Worm (Caenorhabditis elegans) whole organism, mixed stage, embryonic: ENCODE results near the gene klp-19.
A peak's percentile ranks its signal among the peaks of the same experiment; 100 is the strongest.

ENCODE experiments used
- M03D4.4 ChIP-seq: sonication (generic microtip); optimal IDR thresholded peaks from 2 replicates; lab custom pipeline; 2017; ENCODE audit warnings: mild to moderate bottlenecking, missing genetic modification characterization, missing compliant biosample characterization
- blmp-1 ChIP-seq: fragments of 150-350 bp; optimal IDR thresholded peaks from 2 replicates; lab custom pipeline; 2014; ENCODE audit warnings: missing biosample characterization, missing genetic modification characterization
- ceh-39 ChIP-seq: fragments of 150-350 bp; optimal IDR thresholded peaks from 2 replicates; lab custom pipeline; 2014; ENCODE audit warnings: missing biosample characterization, missing genetic modification characterization
- ceh-43 ChIP-seq: fragments of 200-800 bp; sonication (Bioruptor generic); optimal IDR thresholded peaks from 2 replicates; lab custom pipeline; 2018; ENCODE audit warnings: mild to moderate bottlenecking, missing genetic modification characterization, moderate library complexity, missing compliant biosample characterization
- ceh-83 ChIP-seq: fragments of 200-800 bp; sonication (Bioruptor generic); optimal IDR thresholded peaks from 2 replicates; lab custom pipeline; 2018; ENCODE audit warnings: mild to moderate bottlenecking, missing genetic modification characterization, missing compliant biosample characterization
- ces-1 ChIP-seq: fragments of 150-350 bp; optimal IDR thresholded peaks from 2 replicates; lab custom pipeline; 2014; ENCODE audit warnings: missing biosample characterization, missing genetic modification reagents, missing genetic modification characterization
- drap-1 ChIP-seq: fragments of 200-800 bp; sonication (Bioruptor generic); optimal IDR thresholded peaks from 3 replicates; lab custom pipeline; 2018; ENCODE audit warnings: mild to moderate bottlenecking, missing genetic modification characterization, missing compliant biosample characterization
- elt-1 ChIP-seq: sonication (generic microtip); optimal IDR thresholded peaks from 2 replicates; lab custom pipeline; 2017; ENCODE audit warnings: missing genetic modification characterization, mild to moderate bottlenecking, missing compliant biosample characterization, antibody characterized with exemption, moderate library complexity, borderline replicate concordance; ENCODE audit not compliant: insufficient read depth
- elt-3 ChIP-seq: fragments of 150-350 bp; optimal IDR thresholded peaks from 2 replicates; lab custom pipeline; 2014; ENCODE audit warnings: missing biosample characterization, missing genetic modification characterization
- flh-1 ChIP-seq: fragments of 200-800 bp; sonication (Bioruptor generic); optimal IDR thresholded peaks from 2 replicates; lab custom pipeline; 2018; ENCODE audit warnings: mild to moderate bottlenecking, missing genetic modification characterization, moderate library complexity, missing compliant biosample characterization
- hlh-1 ChIP-seq: fragments of 150-350 bp; optimal IDR thresholded peaks from 2 replicates; lab custom pipeline; 2014; ENCODE audit warnings: missing biosample characterization, missing genetic modification reagents, missing genetic modification characterization
- lin-13 ChIP-seq: fragments of 150-350 bp; optimal IDR thresholded peaks from 2 replicates; lab custom pipeline; 2014; ENCODE audit warnings: missing biosample characterization, missing genetic modification characterization
- lin-32 ChIP-seq: fragments of 200-800 bp; sonication (Bioruptor generic); optimal IDR thresholded peaks from 2 replicates; lab custom pipeline; 2018; ENCODE audit warnings: mild to moderate bottlenecking, missing genetic modification characterization, missing compliant biosample characterization
- lsy-2 ChIP-seq: fragments of 150-350 bp; optimal IDR thresholded peaks from 2 replicates; lab custom pipeline; 2014; ENCODE audit warnings: missing biosample characterization, missing genetic modification characterization
- mep-1 ChIP-seq: fragments of 150-350 bp; optimal IDR thresholded peaks from 2 replicates; lab custom pipeline; 2017; ENCODE audit warnings: missing biosample characterization, missing genetic modification reagents, missing genetic modification characterization, inconsistent platforms
- mls-2 ChIP-seq: sonication (generic microtip); optimal IDR thresholded peaks from 2 replicates; lab custom pipeline; 2016; ENCODE audit warnings: mild to moderate bottlenecking, missing genetic modification characterization, moderate library complexity, missing compliant biosample characterization
- nhr-237 ChIP-seq: fragments of 150-350 bp; optimal IDR thresholded peaks from 2 replicates; lab custom pipeline; 2014; ENCODE audit warnings: missing biosample characterization, missing genetic modification characterization
- nhr-76 ChIP-seq: sonication (generic microtip); optimal IDR thresholded peaks from 2 replicates; lab custom pipeline; 2017; ENCODE audit warnings: missing biosample characterization, missing genetic modification characterization
- pha-4 ChIP-seq: fragments of 150-350 bp; optimal IDR thresholded peaks from 2 replicates; lab custom pipeline; 2018; ENCODE audit warnings: missing biosample characterization, missing genetic modification reagents, missing genetic modification characterization
- sem-2 ChIP-seq: fragments of 200-800 bp; sonication (Bioruptor generic); optimal IDR thresholded peaks from 2 replicates; lab custom pipeline; 2018; ENCODE audit warnings: mild to moderate bottlenecking, missing genetic modification characterization, missing compliant biosample characterization
- snpc-4 ChIP-seq: fragments of 150-350 bp; optimal IDR thresholded peaks from 2 replicates; lab custom pipeline; 2014; ENCODE audit warnings: missing biosample characterization, missing genetic modification characterization
- sptf-1 ChIP-seq: sonication (generic microtip); optimal IDR thresholded peaks from 2 replicates; lab custom pipeline; 2017; ENCODE audit warnings: mild to moderate bottlenecking, missing genetic modification characterization, moderate library complexity, missing compliant biosample characterization
- tbx-8 ChIP-seq: fragments of 200-800 bp; sonication (Bioruptor generic); optimal IDR thresholded peaks from 2 replicates; lab custom pipeline; 2018; ENCODE audit warnings: mild to moderate bottlenecking, missing genetic modification characterization, moderate library complexity, missing compliant biosample characterization
- unc-120 ChIP-seq: sonication (generic microtip); optimal IDR thresholded peaks from 2 replicates; lab custom pipeline; 2017; ENCODE audit warnings: missing genetic modification characterization, missing compliant biosample characterization; ENCODE audit not compliant: poor library complexity, severe bottlenecking
- unc-62 ChIP-seq: fragments of 150-350 bp; optimal IDR thresholded peaks from 2 replicates; lab custom pipeline; 2014; ENCODE audit warnings: missing biosample characterization, missing genetic modification reagents, missing genetic modification characterization
- ztf-11 ChIP-seq: fragments of 150-350 bp; optimal IDR thresholded peaks from 2 replicates; lab custom pipeline; 2014; ENCODE audit warnings: missing biosample characterization, missing genetic modification characterization

klp-19 gene

ce11 chrIII:13314636-13315035 lies 7.6 kb upstream of the klp-19 start:
- TF ChIP-seq pha-4 (tag; lab: Kevin White, UChicago), result no peak
- no peak for TF ChIP-seq ceh-39 (tag; lab: Kevin White, UChicago)
- no peak for TF ChIP-seq elt-1 (tag; lab: Kevin White, UChicago)
- no peak for TF ChIP-seq drap-1 (GFP tag; lab: Kevin White, UChicago)
- TF ChIP-seq unc-62, result no peak
- no peak for TF ChIP-seq unc-120 (tag; lab: Kevin White, UChicago)
- TF ChIP-seq ceh-43 (GFP tag; lab: Kevin White, UChicago), result no peak
- TF ChIP-seq mls-2 (tag; lab: Kevin White, UChicago), result no peak
- TF ChIP-seq mep-1, result no peak
- no peak for TF ChIP-seq sem-2
- TF ChIP-seq elt-3 (tag; lab: Kevin White, UChicago), result no peak
- no peak for TF ChIP-seq snpc-4 (tag; lab: Kevin White, UChicago)

ce11 chrIII:13313788-13314187 lies 6.7 kb upstream of the klp-19 start, which contains the start of gene Y43F4B.10:
Gene Y43F4B.10 (plus strand): TSS chrIII:13314068.
- TF ChIP-seq nhr-76 (tag; lab: Kevin White, UChicago), result no peak
- peak; percentile 65 for TF ChIP-seq ces-1
- no peak for TF ChIP-seq unc-120 (tag; lab: Kevin White, UChicago)
- no peak for TF ChIP-seq sptf-1
- TF ChIP-seq lsy-2 (tag; lab: Kevin White, UChicago), result peak; percentile 25
- TF ChIP-seq M03D4.4, result no peak
- TF ChIP-seq lin-32 (GFP tag; lab: Kevin White, UChicago), result no peak
- TF ChIP-seq blmp-1, result no peak
- no peak for TF ChIP-seq ceh-83
- no peak for TF ChIP-seq pha-4 (tag; lab: Kevin White, UChicago)
- peak; percentile 79 for TF ChIP-seq ceh-39 (tag; lab: Kevin White, UChicago)
- TF ChIP-seq lin-13, result no peak
- TF ChIP-seq nhr-237 (tag; lab: Kevin White, UChicago), result peak; percentile 24
- TF ChIP-seq hlh-1 (tag; lab: Kevin White, UChicago), result no peak
- TF ChIP-seq flh-1 (GFP tag; lab: Kevin White, UChicago), result no peak
- no peak for TF ChIP-seq ceh-43 (GFP tag; lab: Kevin White, UChicago)
- TF ChIP-seq mep-1, result peak; percentile 28
- TF ChIP-seq elt-1 (tag; lab: Kevin White, UChicago), result no peak

- no peak for TF ChIP-seq elt-1 (tag; lab: Kevin White, UChicago)
- no peak for TF ChIP-seq lin-32 (GFP tag; lab: Kevin White, UChicago)
- TF ChIP-seq ceh-43 (GFP tag; lab: Kevin White, UChicago), result no peak
- TF ChIP-seq nhr-237 (tag; lab: Kevin White, UChicago), result peak; percentile 14
These were observed 3.5 kb upstream of the klp-19 start for ce11 chrIII:13310552-13310951.

ce11 chrIII:13305537-13305936 lies 1.5 kb downstream of the klp-19 start:
- TF ChIP-seq sptf-1, result no peak

- TF ChIP-seq elt-1 (tag; lab: Kevin White, UChicago) (no peak), hlh-1 (tag; lab: Kevin White, UChicago) (no peak), drap-1 (GFP tag; lab: Kevin White, UChicago) (no peak)
These were observed 4.5 kb downstream of the klp-19 start for ce11 chrIII:13302578-13302977.

- TF ChIP-seq mls-2 (tag; lab: Kevin White, UChicago) (no peak), elt-3 (tag; lab: Kevin White, UChicago) (no peak), elt-1 (tag; lab: Kevin White, UChicago) (no peak), ztf-11 (tag; lab: Kevin White, UChicago) (no peak), nhr-237 (tag; lab: Kevin White, UChicago) (no peak), sptf-1 (no peak), tbx-8 (GFP tag; lab: Kevin White, UChicago) (no peak), lsy-2 (tag; lab: Kevin White, UChicago) (no peak), lin-13 (no peak), pha-4 (tag; lab: Kevin White, UChicago) (no peak), mep-1 (no peak), blmp-1 (no peak)
These were observed 5.1 kb downstream of the klp-19 start for ce11 chrIII:13301983-13302382.
